Worm (Caenorhabditis elegans): ENCODE data around the gene srt-48.

- no peak for TF ChIP-seq ceh-34 (tag; optimal IDR thresholded peaks at IDR 0.05)
- no peak for TF ChIP-seq dmd-4 (tag; optimal IDR thresholded peaks at IDR 0.05; ENCODE audit: borderline replicate concordance)
- TF ChIP-seq zip-5 (tag; optimal IDR thresholded peaks at IDR 0.05): no peak
Measured at ce11 chrIV:15028386-15028785, 40.3 kb downstream of the srt-48 start.
